Worm (Caenorhabditis elegans) whole organism, young adult: ENCODE results near the gene str-261.
A peak's percentile ranks its signal among the peaks of the same experiment; 100 is the strongest.

Experiments used
- D2030.7 ChIP-seq: fragments of 200-800 bp; sonication (Bioruptor generic); IDR thresholded peaks from 2 replicates; pipeline ENCODE4 v1.3.6; 2022; ENCODE audit warnings: missing genetic modification reagents, missing genetic modification characterization, missing compliant biosample characterization
- F33H1.4 ChIP-seq: fragments of 200-800 bp; sonication (Bioruptor generic); IDR thresholded peaks from 2 replicates; pipeline ENCODE4 v1.3.6; 2022; ENCODE audit warnings: missing genetic modification reagents, missing genetic modification characterization, missing compliant biosample characterization
- F52B5.7 ChIP-seq: sonication (generic microtip); optimal IDR thresholded peaks from 2 replicates; lab custom pipeline; 2016; ENCODE audit warnings: mild to moderate bottlenecking, missing genetic modification characterization, missing compliant biosample characterization
- T07F8.4 ChIP-seq: sonication (generic microtip); optimal IDR thresholded peaks from 2 replicates; lab custom pipeline; 2016; ENCODE audit warnings: mild to moderate bottlenecking, missing genetic modification characterization, moderate library complexity, missing compliant biosample characterization
- Y79H2A.3 ChIP-seq: fragments of 200-800 bp; sonication (Bioruptor generic); conservative IDR thresholded peaks from 2 replicates; pipeline ENCODE4 v1.3.6; 2022; ENCODE audit warnings: missing genetic modification reagents, missing genetic modification characterization, missing compliant biosample characterization
- ZK185.1 ChIP-seq: sonication (generic microtip); optimal IDR thresholded peaks from 2 replicates; lab custom pipeline; 2016; ENCODE audit warnings: mild to moderate bottlenecking, missing genetic modification characterization, missing compliant biosample characterization; ENCODE audit not compliant: poor library complexity, severe bottlenecking
- athp-1 ChIP-seq: sonication (generic microtip); optimal IDR thresholded peaks from 2 replicates; lab custom pipeline; 2017; ENCODE audit warnings: mild to moderate bottlenecking, missing genetic modification characterization, missing compliant biosample characterization
- attf-3 ChIP-seq: fragments of 200-800 bp; sonication (Bioruptor generic); conservative IDR thresholded peaks from 2 replicates; pipeline ENCODE4 v1.3.6; 2022; ENCODE audit warnings: missing genetic modification reagents, missing genetic modification characterization, missing compliant biosample characterization
- bed-1 ChIP-seq: fragments of 200-800 bp; sonication (Bioruptor generic); IDR thresholded peaks from 2 replicates; pipeline ENCODE4 v1.3.6; 2022; ENCODE audit warnings: missing genetic modification reagents, missing genetic modification characterization, missing compliant biosample characterization
- ccch-3 ChIP-seq: fragments of 200-800 bp; sonication (Bioruptor generic); optimal IDR thresholded peaks from 2 replicates; lab custom pipeline; 2018; ENCODE audit warnings: mild to moderate bottlenecking, missing genetic modification characterization, missing compliant biosample characterization
- cebp-1 ChIP-seq, 2 experiments: fragments of 200-800 bp in 1 of 2; sonication (Bioruptor generic) in 1 of 2; sonication (generic microtip) in 1 of 2; IDR thresholded peaks in 1 of 2; optimal IDR thresholded peaks in 1 of 2; 2 replicates each; pipeline versions ENCODE4 v1.3.6 to Lab custom; 2017 to 2022; ENCODE audit warnings: missing compliant biosample characterization in 2 of 2, missing genetic modification characterization in 2 of 2, mild to moderate bottlenecking in 1 of 2, missing genetic modification reagents in 1 of 2, moderate library complexity in 1 of 2
- ceh-100 ChIP-seq: fragments of 200-800 bp; sonication (Bioruptor generic); IDR thresholded peaks from 2 replicates; pipeline ENCODE4 v1.3.6; 2022; ENCODE audit warnings: missing genetic modification reagents, missing genetic modification characterization, missing compliant biosample characterization
- ceh-27 ChIP-seq: fragments of 200-800 bp; sonication (Bioruptor generic); optimal IDR thresholded peaks from 2 replicates; lab custom pipeline; 2018; ENCODE audit warnings: mild to moderate bottlenecking, missing genetic modification characterization, moderate library complexity, missing compliant biosample characterization
- ceh-58 ChIP-seq: fragments of 200-800 bp; sonication (Bioruptor generic); IDR thresholded peaks from 2 replicates; pipeline ENCODE4 v1.3.6; 2022; ENCODE audit warnings: missing genetic modification characterization, missing compliant biosample characterization
- ceh-91 ChIP-seq: fragments of 200-800 bp; sonication (Bioruptor generic); IDR thresholded peaks from 2 replicates; pipeline ENCODE4 v1.3.6; 2022; ENCODE audit warnings: missing genetic modification reagents, missing genetic modification characterization, missing compliant biosample characterization
- dox-1 ChIP-seq: fragments of 200-800 bp; sonication (Bioruptor generic); IDR thresholded peaks from 2 replicates; pipeline ENCODE4 v1.3.6; 2022; ENCODE audit warnings: missing genetic modification reagents, missing genetic modification characterization, missing compliant biosample characterization
- dpff-1 ChIP-seq: sonication (generic microtip); optimal IDR thresholded peaks from 2 replicates; lab custom pipeline; 2017; ENCODE audit warnings: mild to moderate bottlenecking, missing genetic modification characterization, missing compliant biosample characterization
- dpl-1 ChIP-seq: fragments of 150-350 bp; optimal IDR thresholded peaks from 2 replicates; lab custom pipeline; 2014; ENCODE audit warnings: missing biosample characterization, missing genetic modification reagents, missing genetic modification characterization
- gei-17 ChIP-seq: fragments of 200-800 bp; sonication (Bioruptor generic); optimal IDR thresholded peaks from 2 replicates; lab custom pipeline; 2018; ENCODE audit warnings: mild to moderate bottlenecking, missing genetic modification characterization, missing compliant biosample characterization
- hmg-1.2 ChIP-seq: fragments of 200-800 bp; sonication (Bioruptor generic); IDR thresholded peaks from 2 replicates; pipeline ENCODE4 v1.3.6; 2022; ENCODE audit warnings: missing genetic modification reagents, missing genetic modification characterization, missing compliant biosample characterization
- let-526 ChIP-seq: fragments of 200-800 bp; sonication (Bioruptor generic); IDR thresholded peaks from 2 replicates; pipeline ENCODE4 v1.3.6; 2022; ENCODE audit warnings: missing genetic modification reagents, missing genetic modification characterization, missing compliant biosample characterization
- let-607 ChIP-seq, 2 experiments: fragments of 200-800 bp in 1 of 2; sonication (Bioruptor generic) in 1 of 2; sonication (generic microtip) in 1 of 2; optimal IDR thresholded peaks; 2 replicates each; lab custom pipeline; 2016 to 2018; ENCODE audit warnings: mild to moderate bottlenecking in 2 of 2, missing compliant biosample characterization in 2 of 2, missing genetic modification characterization in 2 of 2, moderate library complexity in 2 of 2, missing genotype in 1 of 2
- lin-40 ChIP-seq: sonication (generic microtip); optimal IDR thresholded peaks from 2 replicates; lab custom pipeline; 2016; ENCODE audit warnings: missing genetic modification characterization, mild to moderate bottlenecking, missing compliant biosample characterization, missing genotype, missing genetic modification reagents
- lin-54 ChIP-seq: fragments of 200-800 bp; sonication (Bioruptor generic); optimal IDR thresholded peaks from 2 replicates; lab custom pipeline; 2018; ENCODE audit warnings: mild to moderate bottlenecking, missing genetic modification characterization, missing compliant biosample characterization
- lsl-1 ChIP-seq: fragments of 200-800 bp; sonication (Bioruptor generic); optimal IDR thresholded peaks from 2 replicates; lab custom pipeline; 2018; ENCODE audit warnings: mild to moderate bottlenecking, missing genetic modification characterization, moderate library complexity, missing compliant biosample characterization
- lsy-27 ChIP-seq: sonication (generic microtip); optimal IDR thresholded peaks from 2 replicates; lab custom pipeline; 2017; ENCODE audit warnings: missing genetic modification characterization, mild to moderate bottlenecking, missing compliant biosample characterization, antibody characterized with exemption, missing genotype, borderline replicate concordance; ENCODE audit not compliant: insufficient read depth
- madf-3 ChIP-seq: fragments of 200-800 bp; sonication (Bioruptor generic); IDR thresholded peaks from 2 replicates; pipeline ENCODE4 v1.3.6; 2022; ENCODE audit warnings: missing genetic modification reagents, missing genetic modification characterization, missing compliant biosample characterization
- madf-6 ChIP-seq: fragments of 200-800 bp; sonication (Bioruptor generic); IDR thresholded peaks from 2 replicates; pipeline ENCODE4 v1.3.6; 2022; ENCODE audit warnings: missing genetic modification reagents, missing genetic modification characterization, missing compliant biosample characterization
- mcd-1 ChIP-seq: fragments of 200-800 bp; sonication (Bioruptor generic); IDR thresholded peaks from 2 replicates; pipeline ENCODE4 v1.3.6; 2022; ENCODE audit warnings: missing genetic modification reagents, missing genetic modification characterization, missing compliant biosample characterization
- mel-28 ChIP-seq: sonication (generic microtip); optimal IDR thresholded peaks from 2 replicates; lab custom pipeline; 2016; ENCODE audit warnings: borderline replicate concordance, mild to moderate bottlenecking, missing genetic modification characterization, missing compliant biosample characterization
- pha-4 ChIP-seq: fragments of 150-350 bp; sonication (generic microtip); optimal IDR thresholded peaks from 2 replicates; lab custom pipeline; 2014; ENCODE audit warnings: missing biosample characterization, missing genetic modification reagents, missing genetic modification characterization
- rpc-1 ChIP-seq, 2 experiments: fragments of 150-350 bp in 1 of 2; sonication (generic microtip) in 1 of 2; optimal IDR thresholded peaks; 2 replicates each; lab custom pipeline; 2014 to 2018; ENCODE audit warnings: missing biosample characterization in 1 of 2, missing genetic modification characterization in 1 of 2, missing genetic modification reagents in 1 of 2, missing genotype in 1 of 2
- xnd-1 ChIP-seq: sonication (generic microtip); optimal IDR thresholded peaks from 2 replicates; lab custom pipeline; 2016; ENCODE audit warnings: missing genotype, missing genetic modification reagents, missing genetic modification characterization, missing compliant biosample characterization
- zim-3 ChIP-seq: sonication (generic microtip); optimal IDR thresholded peaks from 2 replicates; lab custom pipeline; 2017; ENCODE audit warnings: mild to moderate bottlenecking, missing genetic modification characterization, moderate library complexity, missing compliant biosample characterization
- ztf-18 ChIP-seq: sonication (generic microtip); optimal IDR thresholded peaks from 2 replicates; lab custom pipeline; 2016; ENCODE audit warnings: missing genotype, mild to moderate bottlenecking, missing genetic modification characterization, missing compliant biosample characterization
- ztf-26 ChIP-seq: sonication (generic microtip); optimal IDR thresholded peaks from 2 replicates; lab custom pipeline; 2017; ENCODE audit warnings: missing genetic modification characterization, missing compliant biosample characterization
- ztf-28 ChIP-seq: fragments of 200-800 bp; sonication (Bioruptor generic); IDR thresholded peaks from 2 replicates; pipeline ENCODE4 v1.3.6; 2022; ENCODE audit warnings: missing genetic modification reagents, missing genetic modification characterization, missing compliant biosample characterization

str-261 gene

DNA sequence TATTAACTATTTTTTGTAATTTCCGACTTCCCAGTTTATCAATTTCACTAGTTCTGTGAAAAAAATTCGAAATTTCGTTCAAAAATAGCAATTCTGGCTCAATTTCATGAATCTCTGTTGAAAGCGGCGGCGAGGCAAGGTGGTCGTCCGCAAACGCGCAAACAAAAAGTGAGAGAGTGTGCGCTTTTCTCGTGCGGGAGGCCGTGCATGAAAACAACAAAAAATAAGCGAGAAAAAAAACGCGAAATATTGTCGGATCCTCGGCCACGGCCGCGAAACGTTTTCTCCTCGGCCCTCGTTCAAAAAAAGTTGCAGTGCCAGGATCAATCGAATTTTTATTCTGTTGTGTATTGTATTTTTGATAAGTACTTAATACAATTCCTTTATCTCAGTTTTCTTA is 38.4 kb downstream of the str-261 start (continued):
- TF ChIP-seq ccch-3 (GFP tag; lab: Kevin White, UChicago) (no peak), ceh-100 (GFP tag; lab: Robert Waterston, UW) (peak; percentile 83), lin-40 (peak; percentile 49), ceh-27 (GFP tag; lab: Kevin White, UChicago) (peak; percentile 51), rpc-1 (optimal IDR thresholded peaks at IDR 0.05; lab: Kevin White, UChicago) (no peak), rpc-1 (tag; optimal IDR thresholded peaks at IDR 0.05; lab: Kevin White, UChicago) (no peak), ZK185.1 (tag; lab: Kevin White, UChicago) (no peak), mel-28 (tag; lab: Kevin White, UChicago) (no peak), ztf-28 (GFP tag; lab: Robert Waterston, UW) (peak; percentile 52; the same call in 1 of the 2 replicates), bed-1 (no peak), lsy-27 (tag; lab: Kevin White, UChicago) (no peak), pha-4 (tag; lab: Kevin White, UChicago) (no peak), dox-1 (peak; percentile 90), ceh-58 (GFP tag; lab: Robert Waterston, UW) (no peak), cebp-1 (GFP tag; IDR thresholded peaks at IDR 0.05; lab: Robert Waterston, UW) (no peak), cebp-1 (tag; optimal IDR thresholded peaks at IDR 0.05; lab: Kevin White, UChicago) (peak; percentile 71), let-526 (GFP tag; lab: Robert Waterston, UW) (no peak), F33H1.4 (GFP tag; lab: Robert Waterston, UW) (0 out of 2 replicates have a peak, but pooled peaks have one; percentile 24), T07F8.4 (tag; lab: Kevin White, UChicago) (no peak), Y79H2A.3 (GFP tag; lab: Robert Waterston, UW) (no peak), mcd-1 (GFP tag; lab: Robert Waterston, UW) (peak; percentile 89), madf-3 (GFP tag; lab: Robert Waterston, UW) (no peak), athp-1 (tag; lab: Kevin White, UChicago) (no peak), ztf-18 (tag; lab: Kevin White, UChicago) (peak; percentile 92), hmg-1.2 (GFP tag; lab: Robert Waterston, UW) (peak; percentile 55)

DNA sequence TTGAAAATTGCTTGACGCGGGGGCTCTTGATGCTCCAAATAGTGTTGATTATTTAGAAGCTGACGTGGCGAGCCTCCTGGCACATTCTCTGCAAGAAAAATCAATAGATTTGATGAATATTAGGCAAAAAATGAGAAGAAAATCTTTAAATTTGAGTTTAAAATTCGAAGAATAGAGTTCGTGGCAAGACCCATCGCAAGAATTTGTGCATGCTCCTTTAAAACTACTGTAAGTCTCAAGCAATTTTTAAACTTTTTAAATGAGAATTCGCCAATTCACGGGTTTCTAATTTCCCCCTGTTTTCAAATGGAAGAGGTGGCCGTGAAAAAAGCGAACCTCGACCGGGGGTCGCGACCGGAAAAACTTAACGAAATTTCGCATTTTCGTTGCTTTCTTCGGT is 39.5 kb downstream of the str-261 start:
- TF ChIP-seq D2030.7 (peak; percentile 24; the same call in 1 of the 2 replicates), xnd-1 (peak; percentile 39), attf-3 (GFP tag; lab: Robert Waterston, UW) (no peak), ztf-26 (tag; lab: Kevin White, UChicago) (no peak), lin-40 (no peak), ceh-91 (GFP tag; lab: Robert Waterston, UW) (no peak), madf-3 (GFP tag; lab: Robert Waterston, UW) (no peak), madf-6 (GFP tag; lab: Robert Waterston, UW) (peak; percentile 40; the same call in 1 of the 2 replicates), lsl-1 (peak; percentile 52), dpff-1 (tag; lab: Kevin White, UChicago) (no peak), zim-3 (tag; lab: Kevin White, UChicago) (no peak), F52B5.7 (tag; lab: Kevin White, UChicago) (no peak), F33H1.4 (GFP tag; lab: Robert Waterston, UW) (peak; percentile 64), let-607 (tag; optimal IDR thresholded peaks at IDR 0.05; lab: Kevin White, UChicago) (no peak), gei-17 (GFP tag; lab: Kevin White, UChicago) (no peak), dpl-1 (no peak), lin-54 (GFP tag; lab: Kevin White, UChicago) (peak; percentile 1)
